Fruit fly (Drosophila melanogaster): Measurements from ENCODE around the gene CG43844.

dm6 chr3R:21849988-21850460 lies 39.3 kb upstream of the CG43844 start:
- TF ChIP-seq gl (tag; optimal IDR thresholded peaks at IDR 0.05) (no peak), Pif1B (GFP tag; optimal IDR thresholded peaks at IDR 0.05) (no peak), CG14655 (GFP tag; optimal IDR thresholded peaks at IDR 0.05) (peak; percentile 44), EcR (GFP tag; optimal IDR thresholded peaks at IDR 0.05) (no peak), rn (GFP tag; IDR thresholded peaks at IDR 0.05) (no peak), CG10348 (GFP tag; IDR thresholded peaks at IDR 0.05) (no peak), Pif1A (GFP tag; optimal IDR thresholded peaks at IDR 0.05) (peak; percentile 36)
